Worm (Caenorhabditis elegans) whole organism, young adult: ENCODE results near the gene vdac-1.
A peak's percentile ranks its signal among the peaks of the same experiment; 100 is the strongest.
"Not testable (repeated sequence)": the region's sequence is repeated elsewhere in the genome, so short reads cannot be mapped to it uniquely, and the experiment has no call there.

Experiments
- B0336.3 ChIP-seq: fragments of 200-800 bp; sonication (Bioruptor generic); IDR thresholded peaks from 2 replicates; pipeline ENCODE4 v1.3.6; 2022; ENCODE audit warnings: missing genetic modification characterization, missing compliant biosample characterization
- F33H1.4 ChIP-seq: fragments of 200-800 bp; sonication (Bioruptor generic); IDR thresholded peaks from 2 replicates; pipeline ENCODE4 v1.3.6; 2022; ENCODE audit warnings: missing genetic modification reagents, missing genetic modification characterization, missing compliant biosample characterization
- F49E8.2 ChIP-seq: sonication (generic microtip); optimal IDR thresholded peaks from 3 replicates; lab custom pipeline; 2017; ENCODE audit warnings: missing genetic modification characterization, mild to moderate bottlenecking, missing compliant biosample characterization, antibody characterized with exemption, moderate library complexity; ENCODE audit not compliant: insufficient read depth
- F52B5.7 ChIP-seq: sonication (generic microtip); optimal IDR thresholded peaks from 2 replicates; lab custom pipeline; 2016; ENCODE audit warnings: mild to moderate bottlenecking, missing genetic modification characterization, missing compliant biosample characterization
- K11D2.4 ChIP-seq: fragments of 200-800 bp; sonication (Bioruptor generic); IDR thresholded peaks from 2 replicates; pipeline ENCODE4 v1.3.6; 2022; ENCODE audit warnings: missing genetic modification reagents, missing genetic modification characterization, missing compliant biosample characterization
- Y53G8AR.9 ChIP-seq: fragments of 200-800 bp; sonication (Bioruptor generic); conservative IDR thresholded peaks from 2 replicates; pipeline ENCODE4 v1.3.6; 2022; ENCODE audit warnings: missing genetic modification reagents, missing genetic modification characterization, missing compliant biosample characterization
- Y79H2A.3 ChIP-seq: fragments of 200-800 bp; sonication (Bioruptor generic); conservative IDR thresholded peaks from 2 replicates; pipeline ENCODE4 v1.3.6; 2022; ENCODE audit warnings: missing genetic modification reagents, missing genetic modification characterization, missing compliant biosample characterization
- Y95B8A.8 ChIP-seq: fragments of 200-800 bp; sonication (Bioruptor generic); IDR thresholded peaks from 2 replicates; pipeline ENCODE4 v1.3.6; 2022; ENCODE audit warnings: missing genetic modification reagents, missing genetic modification characterization, missing compliant biosample characterization
- ama-1 ChIP-seq, 3 experiments: fragments of 150-350 bp in 1 of 3; sonication (generic microtip) in 2 of 3; optimal IDR thresholded peaks; 2 replicates each; lab custom pipeline; 2014 to 2018; ENCODE audit warnings: missing biosample characterization in 2 of 3, missing genetic modification characterization in 2 of 3, missing genetic modification reagents in 2 of 3
- attf-3 ChIP-seq: fragments of 200-800 bp; sonication (Bioruptor generic); conservative IDR thresholded peaks from 2 replicates; pipeline ENCODE4 v1.3.6; 2022; ENCODE audit warnings: missing genetic modification reagents, missing genetic modification characterization, missing compliant biosample characterization
- cebp-1 ChIP-seq, 2 experiments: fragments of 200-800 bp in 1 of 2; sonication (Bioruptor generic) in 1 of 2; sonication (generic microtip) in 1 of 2; IDR thresholded peaks in 1 of 2; optimal IDR thresholded peaks in 1 of 2; 2 replicates each; pipeline versions ENCODE4 v1.3.6 to Lab custom; 2017 to 2022; ENCODE audit warnings: missing compliant biosample characterization in 2 of 2, missing genetic modification characterization in 2 of 2, mild to moderate bottlenecking in 1 of 2, missing genetic modification reagents in 1 of 2, moderate library complexity in 1 of 2
- ceh-40 ChIP-seq: fragments of 200-800 bp; sonication (Bioruptor generic); IDR thresholded peaks from 2 replicates; pipeline ENCODE4 v1.3.6; 2022; ENCODE audit warnings: missing genetic modification characterization, missing compliant biosample characterization
- ceh-91 ChIP-seq: fragments of 200-800 bp; sonication (Bioruptor generic); IDR thresholded peaks from 2 replicates; pipeline ENCODE4 v1.3.6; 2022; ENCODE audit warnings: missing genetic modification reagents, missing genetic modification characterization, missing compliant biosample characterization
- dpl-1 ChIP-seq: fragments of 150-350 bp; optimal IDR thresholded peaks from 2 replicates; lab custom pipeline; 2014; ENCODE audit warnings: missing biosample characterization, missing genetic modification reagents, missing genetic modification characterization
- egl-44 ChIP-seq: fragments of 200-800 bp; sonication (Bioruptor generic); IDR thresholded peaks from 2 replicates; pipeline ENCODE4 v1.3.6; 2022; ENCODE audit warnings: missing genetic modification reagents, missing genetic modification characterization, missing compliant biosample characterization
- egrh-3 ChIP-seq: fragments of 200-800 bp; sonication (Bioruptor generic); IDR thresholded peaks from 2 replicates; pipeline ENCODE4 v1.3.6; 2022; ENCODE audit warnings: missing genetic modification reagents, missing genetic modification characterization, missing compliant biosample characterization
- ekl-4 ChIP-seq: fragments of 200-800 bp; sonication (Bioruptor generic); IDR thresholded peaks from 2 replicates; pipeline ENCODE4 v1.3.6; 2022; ENCODE audit warnings: missing genetic modification reagents, missing genetic modification characterization, missing compliant biosample characterization
- ets-4 ChIP-seq: fragments of 200-800 bp; sonication (Bioruptor generic); optimal IDR thresholded peaks from 2 replicates; lab custom pipeline; 2018; ENCODE audit warnings: mild to moderate bottlenecking, missing genetic modification characterization, missing compliant biosample characterization
- hmg-1.2 ChIP-seq: fragments of 200-800 bp; sonication (Bioruptor generic); IDR thresholded peaks from 2 replicates; pipeline ENCODE4 v1.3.6; 2022; ENCODE audit warnings: missing genetic modification reagents, missing genetic modification characterization, missing compliant biosample characterization
- hmg-20 ChIP-seq: fragments of 200-800 bp; sonication (Bioruptor generic); IDR thresholded peaks from 2 replicates; pipeline ENCODE4 v1.3.6; 2022; ENCODE audit warnings: missing genetic modification reagents, missing genetic modification characterization, missing compliant biosample characterization
- hrde-1 ChIP-seq: sonication (generic microtip); optimal IDR thresholded peaks from 2 replicates; lab custom pipeline; 2016; ENCODE audit warnings: missing genetic modification characterization, mild to moderate bottlenecking, missing compliant biosample characterization, moderate library complexity, missing genotype, missing genetic modification reagents, borderline replicate concordance
- hsf-1 ChIP-seq: fragments of 200-800 bp; sonication (Bioruptor generic); IDR thresholded peaks from 2 replicates; pipeline ENCODE4 v1.3.6; 2022; ENCODE audit warnings: missing genetic modification reagents, missing genetic modification characterization, missing compliant biosample characterization
- lin-26 ChIP-seq: fragments of 200-800 bp; sonication (Bioruptor generic); IDR thresholded peaks from 2 replicates; pipeline ENCODE4 v1.3.6; 2022; ENCODE audit warnings: missing genetic modification reagents, missing genetic modification characterization, missing compliant biosample characterization
- lin-35 ChIP-seq, 3 experiments: fragments of 150-350 bp in 2 of 3; sonication (generic microtip) in 1 of 3; optimal IDR thresholded peaks; 2 replicates each; lab custom pipeline; 2014 to 2018; ENCODE audit warnings: missing biosample characterization in 3 of 3, missing genetic modification characterization in 3 of 3, missing genetic modification reagents in 3 of 3
- lin-54 ChIP-seq: fragments of 200-800 bp; sonication (Bioruptor generic); optimal IDR thresholded peaks from 2 replicates; lab custom pipeline; 2018; ENCODE audit warnings: mild to moderate bottlenecking, missing genetic modification characterization, missing compliant biosample characterization
- lsl-1 ChIP-seq: fragments of 200-800 bp; sonication (Bioruptor generic); optimal IDR thresholded peaks from 2 replicates; lab custom pipeline; 2018; ENCODE audit warnings: mild to moderate bottlenecking, missing genetic modification characterization, moderate library complexity, missing compliant biosample characterization
- mcd-1 ChIP-seq: fragments of 200-800 bp; sonication (Bioruptor generic); IDR thresholded peaks from 2 replicates; pipeline ENCODE4 v1.3.6; 2022; ENCODE audit warnings: missing genetic modification reagents, missing genetic modification characterization, missing compliant biosample characterization
- mes-4 ChIP-seq: sonication (generic microtip); optimal IDR thresholded peaks from 2 replicates; lab custom pipeline; 2016; ENCODE audit warnings: missing genotype, missing genetic modification characterization, missing compliant biosample characterization
- mxl-1 ChIP-seq: sonication (generic microtip); optimal IDR thresholded peaks from 2 replicates; lab custom pipeline; 2016; ENCODE audit warnings: missing genetic modification characterization, missing compliant biosample characterization
- nfyb-1 ChIP-seq: fragments of 200-800 bp; sonication (Bioruptor generic); IDR thresholded peaks from 2 replicates; pipeline ENCODE4 v1.3.6; 2022; ENCODE audit warnings: missing genetic modification reagents, missing genetic modification characterization, missing compliant biosample characterization
- nhr-120 ChIP-seq: fragments of 200-800 bp; sonication (Bioruptor generic); IDR thresholded peaks from 2 replicates; pipeline ENCODE4 v1.3.6; 2022; ENCODE audit warnings: missing genetic modification characterization, missing compliant biosample characterization
- pbrm-1 ChIP-seq: fragments of 200-800 bp; sonication (Bioruptor generic); IDR thresholded peaks from 2 replicates; pipeline ENCODE4 v1.3.6; 2022; ENCODE audit warnings: missing genetic modification reagents, missing genetic modification characterization, missing compliant biosample characterization
- rcor-1 ChIP-seq: fragments of 200-800 bp; sonication (Bioruptor generic); IDR thresholded peaks from 2 replicates; pipeline ENCODE4 v1.3.6; 2022; ENCODE audit warnings: missing genetic modification reagents, missing genetic modification characterization, missing compliant biosample characterization
- rec-8 ChIP-seq, 2 experiments: sonication (generic microtip); optimal IDR thresholded peaks; 2 replicates each; lab custom pipeline; 2016; ENCODE audit warnings: mild to moderate bottlenecking in 2 of 2, missing genetic modification characterization in 2 of 2, missing genetic modification reagents in 2 of 2, missing genotype in 2 of 2, missing biosample characterization in 1 of 2, missing compliant biosample characterization in 1 of 2, moderate library complexity in 1 of 2
- sea-2 ChIP-seq: fragments of 200-800 bp; sonication (Bioruptor generic); IDR thresholded peaks from 2 replicates; pipeline ENCODE4 v1.3.6; 2022; ENCODE audit warnings: missing genetic modification characterization, missing compliant biosample characterization
- snpc-1.3 ChIP-seq: sonication (generic microtip); optimal IDR thresholded peaks from 2 replicates; lab custom pipeline; 2017; ENCODE audit warnings: missing genetic modification characterization, mild to moderate bottlenecking, missing compliant biosample characterization, antibody characterized with exemption, moderate library complexity, missing genotype, missing genetic modification reagents; ENCODE audit not compliant: insufficient read depth
- snpc-3.4 ChIP-seq: sonication (generic microtip); optimal IDR thresholded peaks from 2 replicates; lab custom pipeline; 2017; ENCODE audit warnings: missing genetic modification characterization, mild to moderate bottlenecking, missing compliant biosample characterization, antibody characterized with exemption, moderate library complexity, missing genotype, missing genetic modification reagents
- snpc-4 ChIP-seq, 5 experiments: fragments of 150-350 bp in 1 of 5; sonication (generic microtip) in 4 of 5; optimal IDR thresholded peaks; 2 replicates each; lab custom pipeline; 2014 to 2018; ENCODE audit warnings: missing genetic modification characterization in 5 of 5, missing biosample characterization in 3 of 5, antibody characterized with exemption in 2 of 5, mild to moderate bottlenecking in 2 of 5, missing compliant biosample characterization in 2 of 5, missing genotype in 2 of 5, moderate library complexity in 2 of 5, missing genetic modification reagents in 1 of 5
- tbp1 ChIP-seq: fragments of 200-800 bp; sonication (Bioruptor generic); optimal IDR thresholded peaks from 2 replicates; lab custom pipeline; 2018; ENCODE audit warnings: mild to moderate bottlenecking, missing genetic modification characterization, missing compliant biosample characterization
- xnd-1 ChIP-seq: sonication (generic microtip); optimal IDR thresholded peaks from 2 replicates; lab custom pipeline; 2016; ENCODE audit warnings: missing genotype, missing genetic modification reagents, missing genetic modification characterization, missing compliant biosample characterization

vdac-1 gene

DNA sequence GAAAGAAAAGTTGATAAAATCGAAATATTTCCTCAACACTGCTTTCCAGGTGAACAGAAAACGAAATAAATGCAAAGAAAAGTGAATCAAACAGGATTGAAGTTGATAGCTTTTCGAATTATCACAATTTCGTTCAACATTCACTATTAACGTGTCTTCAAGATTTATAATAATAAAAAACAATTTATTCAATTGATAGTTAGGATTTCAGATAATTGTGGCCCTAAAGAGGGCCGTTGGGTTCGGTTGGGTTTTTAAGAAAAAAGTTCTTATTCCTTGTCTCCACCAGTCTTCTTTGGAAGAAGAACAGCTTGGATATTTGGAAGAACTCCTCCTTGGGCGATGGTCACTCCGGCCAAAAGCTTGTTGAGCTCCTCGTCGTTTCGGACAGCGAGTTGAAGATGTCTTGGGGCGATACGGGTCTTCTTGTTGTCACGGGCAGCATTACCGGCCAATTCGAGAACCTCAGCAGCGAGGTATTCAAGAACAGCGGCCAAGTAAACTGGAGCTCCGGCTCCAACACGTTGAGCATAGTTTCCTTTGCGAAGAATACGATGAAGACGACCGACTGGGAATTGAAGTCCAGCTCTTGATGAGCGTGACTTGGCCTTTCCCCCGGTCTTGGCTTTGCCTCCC is 22.0 kb downstream of the vdac-1 start:
- TF ChIP-seq cebp-1 (GFP tag; IDR thresholded peaks at IDR 0.05; lab: Robert Waterston, UW); ama-1 (optimal IDR thresholded peaks at IDR 0.05; lab: Kevin White, UChicago); snpc-4 (GFP tag; optimal IDR thresholded peaks at IDR 0.05; lab: Kevin White, UChicago): not testable (repeated sequence)
- TF ChIP-seq cebp-1 (tag; optimal IDR thresholded peaks at IDR 0.05; lab: Kevin White, UChicago) = peak; percentile 5
- TF ChIP-seq snpc-1.3 = peak; percentile 2
- TF ChIP-seq hrde-1 = peak; percentile 92
- TF ChIP-seq Y79H2A.3 (GFP tag; lab: Robert Waterston, UW) = peak; percentile 49; the same call in 1 of the 2 replicates
- peak; percentile 49 for TF ChIP-seq snpc-3.4
- TF ChIP-seq lin-54 (GFP tag; lab: Kevin White, UChicago) = peak; percentile 47
- peak; percentile 87 for TF ChIP-seq lin-26
- peak; percentile 31 for TF ChIP-seq lsl-1 (GFP tag; lab: Kevin White, UChicago)
- 0 out of 2 replicates have a peak, but pooled peaks have one; percentile 3 for TF ChIP-seq ceh-40
- TF ChIP-seq ekl-4 (GFP tag; lab: Robert Waterston, UW) = peak; percentile 37; the same call in 1 of the 2 replicates
- peak; percentile 49 for TF ChIP-seq F49E8.2 (tag; lab: Kevin White, UChicago)
- TF ChIP-seq ama-1 (GFP tag; optimal IDR thresholded peaks at IDR 0.05; lab: Kevin White, UChicago) = peak; percentile 32 to 33
- TF ChIP-seq egrh-3 = peak; percentile 40; the same call in 1 of the 2 replicates
- TF ChIP-seq rec-8 (tag; optimal IDR thresholded peaks at IDR 0.05; lab: Kevin White, UChicago) = peak in 1 of 2 experiments; percentile 38
- peak in 1 of 4 experiments; percentile 43 for TF ChIP-seq snpc-4 (tag; optimal IDR thresholded peaks at IDR 0.05; lab: Kevin White, UChicago)
- TF ChIP-seq sea-2 (GFP tag; lab: Robert Waterston, UW) = 0 out of 2 replicates have a peak, but pooled peaks have one; percentile 69
- TF ChIP-seq Y95B8A.8 = peak; percentile 51; the same call in 1 of the 2 replicates
- peak; percentile 25; the same call in 1 of the 2 replicates for TF ChIP-seq rcor-1 (GFP tag; lab: Robert Waterston, UW)
- peak; percentile 53; the same call in 1 of the 2 replicates for TF ChIP-seq egl-44 (GFP tag; lab: Robert Waterston, UW)
- 0 out of 2 replicates have a peak, but pooled peaks have one; percentile 34 for TF ChIP-seq B0336.3

DNA sequence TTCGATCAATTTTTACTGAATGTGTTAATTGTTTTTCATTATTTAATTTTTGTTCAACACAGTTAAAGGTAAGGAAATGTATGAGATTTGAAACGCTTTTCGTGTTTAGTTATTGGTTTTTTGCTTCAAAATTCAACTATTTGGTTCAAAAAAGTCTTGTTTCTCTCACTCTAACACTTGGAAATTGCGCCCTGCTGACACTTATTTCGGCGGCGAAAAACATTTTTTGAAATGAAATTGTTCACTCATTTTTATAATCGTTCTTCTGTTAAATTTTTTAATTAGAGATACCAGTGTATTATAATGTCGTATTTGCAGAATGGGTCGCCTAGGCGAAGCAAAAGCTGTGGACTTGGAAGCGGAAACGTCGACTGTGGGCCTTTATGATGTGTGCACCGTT is 29.6 kb downstream of the vdac-1 start, which contains the start of gene rod-1:
Gene rod-1 (plus strand): TSS at position 319 of the 400 bp plus-strand sequence.
- TF ChIP-seq dpl-1 (no peak), ets-4 (GFP tag; lab: Kevin White, UChicago) (no peak), lsl-1 (GFP tag; lab: Kevin White, UChicago) (no peak), K11D2.4 (GFP tag; lab: Robert Waterston, UW) (no peak), mxl-1 (tag; lab: Kevin White, UChicago) (no peak), nfyb-1 (GFP tag; lab: Robert Waterston, UW) (no peak), hmg-20 (GFP tag; lab: Robert Waterston, UW) (no peak), nhr-120 (GFP tag; lab: Robert Waterston, UW) (no peak), snpc-4 (GFP tag; optimal IDR thresholded peaks at IDR 0.05; lab: Kevin White, UChicago) (no peak), snpc-4 (tag; optimal IDR thresholded peaks at IDR 0.05; lab: Kevin White, UChicago) (no peak), F52B5.7 (tag; lab: Kevin White, UChicago) (no peak), hmg-1.2 (GFP tag; lab: Robert Waterston, UW) (0 out of 2 replicates have a peak, but pooled peaks have one; percentile 8), pbrm-1 (GFP tag; lab: Robert Waterston, UW) (peak; percentile 41; the same call in 1 of the 2 replicates), Y79H2A.3 (GFP tag; lab: Robert Waterston, UW) (no peak)
- TF ChIP-seq, all 124 proteins: peak for 2

ce11 chrIV:7477697-7478096 is 30.0 kb downstream of the vdac-1 start:
- TF ChIP-seq rcor-1 (GFP tag; lab: Robert Waterston, UW) (peak; percentile 80), tbp1 (peak; percentile 69), snpc-3.4 (peak; percentile 94), attf-3 (GFP tag; lab: Robert Waterston, UW) (no peak), hsf-1 (GFP tag; lab: Robert Waterston, UW) (peak; percentile 73; the same call in 1 of the 2 replicates), lin-35 (GFP tag; optimal IDR thresholded peaks at IDR 0.05; lab: Kevin White, UChicago) (peak in 2 of 3 experiments; percentile 25 to 64), hrde-1 (peak; percentile 69), xnd-1 (peak; percentile 95), mes-4 (tag; lab: Kevin White, UChicago) (no peak), snpc-1.3 (peak; percentile 50), mcd-1 (GFP tag; lab: Robert Waterston, UW) (peak; percentile 54; the same call in 1 of the 2 replicates), Y53G8AR.9 (0 out of 2 replicates have a peak, but pooled peaks have one; percentile 42), lin-54 (GFP tag; lab: Kevin White, UChicago) (peak; percentile 85), lsl-1 (GFP tag; lab: Kevin White, UChicago) (peak; percentile 98), F33H1.4 (GFP tag; lab: Robert Waterston, UW) (peak; percentile 98), ceh-91 (GFP tag; lab: Robert Waterston, UW) (peak; percentile 92)
